Fruit fly (Drosophila melanogaster) whole organism, prepupa: ENCODE measurements around the gene RpS25.

Experiments used
- CG11902 ChIP-seq: fragments of 200-800 bp; sonication (Bioruptor generic); optimal IDR thresholded peaks from 3 replicates; lab custom pipeline; 2016; ENCODE audit warnings: missing biosample characterization, missing genetic modification characterization
- CG8632 ChIP-seq: fragments of 200-800 bp; sonication (Bioruptor generic); optimal IDR thresholded peaks from 3 replicates; lab custom pipeline; 2016; ENCODE audit warnings: missing biosample characterization, missing genetic modification characterization
- Eip75B ChIP-seq: fragments of 200-800 bp; sonication (Bioruptor generic); optimal IDR thresholded peaks from 3 replicates; lab custom pipeline; 2016; ENCODE audit warnings: missing biosample characterization, missing genetic modification characterization
- Eip78C ChIP-seq: fragments of 200-800 bp; sonication (Bioruptor generic); peaks from one replicate; lab custom pipeline; 2016; ENCODE audit warnings: missing biosample characterization, missing genetic modification characterization
- Ets21C ChIP-seq: fragments of 200-800 bp; sonication (Bioruptor generic); optimal IDR thresholded peaks from 3 replicates; lab custom pipeline; 2016; ENCODE audit warnings: missing biosample characterization, missing genetic modification characterization
- Hr38 ChIP-seq: sonication (Bioruptor generic); optimal IDR thresholded peaks from 2 replicates; lab custom pipeline; 2016; ENCODE audit warnings: missing biosample characterization, missing genetic modification characterization
- Hr4 ChIP-seq: fragments of 200-800 bp; sonication (Bioruptor generic); optimal IDR thresholded peaks from 3 replicates; lab custom pipeline; 2016; ENCODE audit warnings: missing biosample characterization, missing genetic modification characterization
- Sox102F ChIP-seq: fragments of 200-800 bp; sonication (Bioruptor generic); optimal IDR thresholded peaks from 2 replicates; lab custom pipeline; 2016; ENCODE audit warnings: missing biosample characterization, mild to moderate bottlenecking, missing genetic modification characterization
- Sox14 ChIP-seq: fragments of 200-800 bp; sonication (Bioruptor generic); optimal IDR thresholded peaks from 3 replicates; lab custom pipeline; 2016; ENCODE audit warnings: missing biosample characterization, missing genetic modification characterization
- achi ChIP-seq: fragments of 200-800 bp; sonication (Bioruptor generic); optimal IDR thresholded peaks from 3 replicates; lab custom pipeline; 2016; ENCODE audit warnings: missing biosample characterization, missing genetic modification characterization
- acj6 ChIP-seq: fragments of 200-800 bp; sonication (Bioruptor generic); optimal IDR thresholded peaks from 3 replicates; lab custom pipeline; 2016; ENCODE audit warnings: missing biosample characterization, missing genetic modification characterization
- dsx ChIP-seq: fragments of 200-800 bp; optimal IDR thresholded peaks from 3 replicates; lab custom pipeline; 2019; ENCODE audit warnings: missing biosample characterization, mild to moderate bottlenecking, missing genetic modification characterization, moderate library complexity; ENCODE audit not compliant: poor library complexity, severe bottlenecking
- eg ChIP-seq: fragments of 200-800 bp; sonication (Bioruptor generic); IDR thresholded peaks from 3 replicates; pipeline ENCODE4 v1.3.6; 2022; ENCODE audit warnings: missing biosample characterization, missing genetic modification characterization
- pdm3 ChIP-seq: fragments of 200-800 bp; sonication (Bioruptor generic); optimal IDR thresholded peaks from 3 replicates; lab custom pipeline; 2016; ENCODE audit warnings: missing biosample characterization, missing genetic modification characterization
- svp ChIP-seq: fragments of 200-800 bp; sonication (Bioruptor generic); peaks from one replicate; lab custom pipeline; 2016; ENCODE audit warnings: missing biosample characterization, missing genetic modification characterization

The RpS25 gene

DNA sequence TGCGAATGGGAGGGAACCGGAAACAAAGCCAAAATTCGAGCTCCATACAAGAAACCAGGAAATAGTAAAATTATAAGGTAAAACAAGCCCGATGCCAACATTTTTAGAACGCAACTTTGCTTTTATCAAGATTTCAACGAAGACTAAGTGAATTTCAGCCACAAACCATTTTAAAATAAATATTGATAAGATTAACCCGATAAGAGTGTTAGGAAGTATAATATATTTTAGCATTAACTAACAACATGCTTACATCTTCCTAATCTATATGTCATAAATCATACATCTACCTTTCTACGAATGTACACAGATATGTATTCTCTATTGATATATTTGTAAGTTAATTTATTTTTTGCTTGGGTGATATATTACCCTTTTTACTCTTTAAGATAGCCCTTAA is 50.1 kb downstream of the RpS25 start, which contains the start of gene Ugt35E1:
Gene Ugt35E1, minus strand, starts transcription at position 101 of the 400 bp plus-strand sequence.
- TF ChIP-seq dsx (GFP tag; lab: Kevin White, UChicago) (no peak), eg (no peak), CG8632 (no peak), CG11902 (GFP tag; lab: Kevin White, UChicago) (no peak), svp (GFP tag; lab: Kevin White, UChicago) (no peak), Eip78C (GFP tag; lab: Kevin White, UChicago) (no peak), Hr4 (no peak), pdm3 (GFP tag; lab: Kevin White, UChicago) (no peak), Sox102F (GFP tag; lab: Kevin White, UChicago) (no peak), achi (GFP tag; lab: Kevin White, UChicago) (no peak), Ets21C (GFP tag; lab: Kevin White, UChicago) (no peak), Eip75B (GFP tag; lab: Kevin White, UChicago) (no peak), Hr38 (no peak), acj6 (GFP tag; lab: Kevin White, UChicago) (no peak), Sox14 (GFP tag; lab: Kevin White, UChicago) (no peak)
